Worm (Caenorhabditis elegans): Measurements from ENCODE around the gene T04G9.6.

The T04G9.6 gene

DNA sequence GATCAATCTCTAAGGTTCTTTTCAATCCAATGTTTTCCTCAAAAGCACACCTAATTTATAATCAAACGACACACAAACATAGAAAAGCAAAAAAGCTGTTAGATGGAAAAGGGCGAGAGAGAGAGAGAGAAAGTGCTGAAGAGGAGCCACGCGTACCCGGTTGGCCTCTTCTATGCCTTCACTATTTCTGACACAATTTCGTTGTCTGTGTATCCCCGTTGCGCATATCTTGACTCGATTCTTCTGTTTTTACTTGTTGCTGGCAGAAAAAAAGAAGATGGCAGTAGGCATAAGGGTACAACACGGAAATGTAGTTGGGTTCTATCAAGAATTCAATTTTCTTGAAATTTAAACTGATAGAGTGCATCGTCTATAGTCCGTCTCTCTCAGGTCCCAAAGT is 42.7 kb upstream of the T04G9.6 start:
- TF ChIP-seq elt-4 (tag; optimal IDR thresholded peaks at IDR 0.05) (no peak), eyg-1 (tag; optimal IDR thresholded peaks at IDR 0.05) (no peak), syd-9 (tag; optimal IDR thresholded peaks at IDR 0.05) (no peak), unc-42 (tag; optimal IDR thresholded peaks at IDR 0.05) (peak; percentile 94), hlh-30 (tag; optimal IDR thresholded peaks at IDR 0.05; ENCODE audit: insufficient read depth) (no peak), ceh-34 (tag; optimal IDR thresholded peaks at IDR 0.05) (peak; percentile 36), ceh-19 (GFP tag; optimal IDR thresholded peaks at IDR 0.05) (peak; percentile 6), ref-2 (tag; optimal IDR thresholded peaks at IDR 0.05) (peak; percentile 35), ceh-31 (tag; optimal IDR thresholded peaks at IDR 0.05) (peak; percentile 70), ceh-30 (tag; optimal IDR thresholded peaks at IDR 0.05) (no peak), ceh-24 (tag; optimal IDR thresholded peaks at IDR 0.05) (no peak), ceh-18 (tag; optimal IDR thresholded peaks at IDR 0.05) (peak; percentile 51), elt-2 (tag; optimal IDR thresholded peaks at IDR 0.05) (no peak), che-1 (tag; optimal IDR thresholded peaks at IDR 0.05) (no peak), pros-1 (tag; optimal IDR thresholded peaks at IDR 0.05) (peak; percentile 6), rnt-1 (tag; optimal IDR thresholded peaks at IDR 0.05) (peak; percentile 9), dve-1 (tag; optimal IDR thresholded peaks at IDR 0.05) (peak; percentile 72), nhr-232 (tag; optimal IDR thresholded peaks at IDR 0.05) (no peak), K02D7.2 (tag; optimal IDR thresholded peaks at IDR 0.05) (no peak), unc-55 (GFP tag; optimal IDR thresholded peaks at IDR 0.05) (peak; percentile 74), tbx-7 (tag; optimal IDR thresholded peaks at IDR 0.05) (no peak), tbx-2 (tag; optimal IDR thresholded peaks at IDR 0.05) (peak; percentile 78), ceh-14 (tag; optimal IDR thresholded peaks at IDR 0.05) (peak; percentile 25), pat-9 (tag; optimal IDR thresholded peaks at IDR 0.05) (no peak), sdc-2 (tag; optimal IDR thresholded peaks at IDR 0.05) (peak; percentile 58), nfya-1 (tag; optimal IDR thresholded peaks at IDR 0.05) (peak; percentile 65), Y22D7AL.16 (tag; optimal IDR thresholded peaks at IDR 0.05) (no peak)

DNA sequence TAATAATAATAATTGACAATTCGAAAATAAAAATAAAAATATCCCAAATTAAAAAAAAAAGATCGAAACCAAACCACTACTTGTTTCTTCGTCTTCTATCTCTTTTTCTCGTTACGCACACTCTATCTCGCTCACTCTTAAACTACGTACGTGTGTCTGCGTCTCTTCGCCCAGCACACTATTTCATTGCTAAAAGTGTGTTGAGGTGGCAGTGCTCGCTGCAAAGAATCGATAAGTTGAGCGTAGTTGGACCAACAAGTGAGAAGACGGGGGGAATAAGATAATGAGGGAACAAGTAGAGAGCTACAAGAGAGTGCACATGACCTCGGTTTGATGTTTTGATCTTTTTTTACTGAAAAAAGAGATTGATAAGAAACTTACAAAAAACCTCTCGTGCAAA is 41.2 kb upstream of the T04G9.6 start:
- TF ChIP-seq unc-42 (tag; optimal IDR thresholded peaks at IDR 0.05) (peak; percentile 41), ceh-48 (tag; optimal IDR thresholded peaks at IDR 0.05) (peak; percentile 92), npax-4 (tag; optimal IDR thresholded peaks at IDR 0.05) (no peak), pros-1 (tag; optimal IDR thresholded peaks at IDR 0.05) (no peak), fkh-6 (tag; optimal IDR thresholded peaks at IDR 0.05) (no peak), hlh-30 (tag; optimal IDR thresholded peaks at IDR 0.05; ENCODE audit: insufficient read depth) (peak; percentile 15), ceh-31 (tag; optimal IDR thresholded peaks at IDR 0.05) (peak; percentile 65), eyg-1 (tag; optimal IDR thresholded peaks at IDR 0.05) (no peak), ttx-3 (tag; optimal IDR thresholded peaks at IDR 0.05) (no peak), tbx-2 (tag; optimal IDR thresholded peaks at IDR 0.05) (peak; percentile 41), pqm-1 (tag; optimal IDR thresholded peaks at IDR 0.05) (no peak), ceh-18 (tag; optimal IDR thresholded peaks at IDR 0.05) (no peak), nfya-1 (tag; optimal IDR thresholded peaks at IDR 0.05) (peak; percentile 33), ref-2 (tag; optimal IDR thresholded peaks at IDR 0.05) (no peak), ztf-16 (tag; optimal IDR thresholded peaks at IDR 0.05) (no peak), elt-2 (tag; optimal IDR thresholded peaks at IDR 0.05) (peak; percentile 16), pag-3 (tag; optimal IDR thresholded peaks at IDR 0.05; ENCODE audit: borderline replicate concordance) (no peak), sdc-2 (tag; optimal IDR thresholded peaks at IDR 0.05) (peak; percentile 47), ceh-30 (tag; optimal IDR thresholded peaks at IDR 0.05) (no peak), T23F11.4 (GFP tag; optimal IDR thresholded peaks at IDR 0.05) (no peak)

DNA sequence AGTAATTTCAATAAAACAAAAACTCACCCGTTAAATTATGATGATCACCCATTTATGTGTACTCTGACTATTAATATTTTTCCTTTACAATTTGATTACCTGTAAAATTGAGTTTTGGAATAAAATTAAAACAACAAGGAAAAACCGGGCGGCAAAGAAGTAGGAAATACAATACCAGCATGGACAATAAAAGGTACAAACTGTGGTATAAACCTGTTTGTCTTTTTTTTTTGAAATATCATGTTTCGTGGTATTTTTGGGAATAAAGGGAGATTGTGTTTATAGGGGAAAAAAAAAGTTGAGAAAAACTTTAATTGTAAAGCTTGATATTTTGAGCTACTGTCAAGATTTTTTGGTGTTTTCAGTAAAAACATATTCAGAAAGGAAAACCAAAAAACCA is 40.6 kb upstream of the T04G9.6 start, which contains the start of gene daf-3:
TSS of gene daf-3 (minus strand) at position 101 of the 400 bp plus-strand sequence.
- TF ChIP-seq pax-1 (tag; optimal IDR thresholded peaks at IDR 0.05) (no peak), ahr-1 (tag; optimal IDR thresholded peaks at IDR 0.05) (no peak), ceh-45 (GFP tag; IDR thresholded peaks at IDR 0.05) (no peak), hlh-30 (tag; optimal IDR thresholded peaks at IDR 0.05; ENCODE audit: insufficient read depth) (no peak), che-1 (tag; optimal IDR thresholded peaks at IDR 0.05) (no peak), ceh-19 (GFP tag; optimal IDR thresholded peaks at IDR 0.05) (no peak), pros-1 (tag; optimal IDR thresholded peaks at IDR 0.05) (no peak), nhr-232 (tag; optimal IDR thresholded peaks at IDR 0.05) (no peak), C38D4.7 (GFP tag; optimal IDR thresholded peaks at IDR 0.05) (no peak), pha-2 (tag; optimal IDR thresholded peaks at IDR 0.05) (no peak), ceh-18 (tag; optimal IDR thresholded peaks at IDR 0.05) (no peak), pag-3 (tag; optimal IDR thresholded peaks at IDR 0.05; ENCODE audit: borderline replicate concordance) (no peak), madf-2 (tag; optimal IDR thresholded peaks at IDR 0.05) (no peak), ceh-6 (GFP tag; optimal IDR thresholded peaks at IDR 0.05) (no peak), npax-4 (tag; optimal IDR thresholded peaks at IDR 0.05) (no peak), elt-2 (tag; optimal IDR thresholded peaks at IDR 0.05) (no peak), sdc-2 (tag; optimal IDR thresholded peaks at IDR 0.05) (no peak), nhr-11 (tag; optimal IDR thresholded peaks at IDR 0.05) (no peak)
